Worm (Caenorhabditis elegans) whole organism, young adult: ENCODE data around the gene bre-5.

Experiments used
- B0019.2 ChIP-seq: fragments of 200-800 bp; sonication (Bioruptor generic); conservative IDR thresholded peaks from 2 replicates; pipeline ENCODE4 v1.3.6; 2022; ENCODE audit warnings: missing genetic modification reagents, missing genetic modification characterization, missing compliant biosample characterization
- B0336.3 ChIP-seq: fragments of 200-800 bp; sonication (Bioruptor generic); IDR thresholded peaks from 2 replicates; pipeline ENCODE4 v1.3.6; 2022; ENCODE audit warnings: missing genetic modification characterization, missing compliant biosample characterization
- C06A6.2 ChIP-seq: fragments of 200-800 bp; sonication (Bioruptor generic); conservative IDR thresholded peaks from 2 replicates; pipeline ENCODE4 v1.3.6; 2022; ENCODE audit warnings: missing genetic modification characterization, missing compliant biosample characterization
- D2030.7 ChIP-seq: fragments of 200-800 bp; sonication (Bioruptor generic); IDR thresholded peaks from 2 replicates; pipeline ENCODE4 v1.3.6; 2022; ENCODE audit warnings: missing genetic modification reagents, missing genetic modification characterization, missing compliant biosample characterization
- F10E7.11 ChIP-seq: sonication (generic microtip); optimal IDR thresholded peaks from 2 replicates; lab custom pipeline; 2017; ENCODE audit warnings: mild to moderate bottlenecking, missing genetic modification characterization, moderate library complexity, missing compliant biosample characterization
- F37B4.10 ChIP-seq: fragments of 200-800 bp; sonication (Bioruptor generic); IDR thresholded peaks from 2 replicates; pipeline ENCODE4 v1.3.6; 2022; ENCODE audit warnings: missing genetic modification characterization, missing compliant biosample characterization
- F57C9.4 ChIP-seq: sonication (generic microtip); optimal IDR thresholded peaks from 2 replicates; lab custom pipeline; 2017; ENCODE audit warnings: mild to moderate bottlenecking, missing genetic modification characterization, missing compliant biosample characterization
- Y53F4B.3 ChIP-seq: fragments of 200-800 bp; sonication (Bioruptor generic); IDR thresholded peaks from 2 replicates; pipeline ENCODE4 v1.3.6; 2022; ENCODE audit warnings: missing genetic modification reagents, missing genetic modification characterization, missing compliant biosample characterization
- Y53G8AR.9 ChIP-seq: fragments of 200-800 bp; sonication (Bioruptor generic); conservative IDR thresholded peaks from 2 replicates; pipeline ENCODE4 v1.3.6; 2022; ENCODE audit warnings: missing genetic modification reagents, missing genetic modification characterization, missing compliant biosample characterization
- Y56A3A.18 ChIP-seq: fragments of 200-800 bp; sonication (Bioruptor generic); IDR thresholded peaks from 2 replicates; pipeline ENCODE4 v1.3.6; 2022; ENCODE audit warnings: missing genetic modification reagents, missing genetic modification characterization, missing compliant biosample characterization
- Y79H2A.3 ChIP-seq: fragments of 200-800 bp; sonication (Bioruptor generic); conservative IDR thresholded peaks from 2 replicates; pipeline ENCODE4 v1.3.6; 2022; ENCODE audit warnings: missing genetic modification reagents, missing genetic modification characterization, missing compliant biosample characterization
- Y95B8A.8 ChIP-seq: fragments of 200-800 bp; sonication (Bioruptor generic); IDR thresholded peaks from 2 replicates; pipeline ENCODE4 v1.3.6; 2022; ENCODE audit warnings: missing genetic modification reagents, missing genetic modification characterization, missing compliant biosample characterization
- akir-1 ChIP-seq: fragments of 200-800 bp; sonication (Bioruptor generic); optimal IDR thresholded peaks from 2 replicates; lab custom pipeline; 2018; ENCODE audit warnings: mild to moderate bottlenecking, missing genetic modification characterization, moderate library complexity, missing compliant biosample characterization
- ama-1 ChIP-seq, 3 experiments: fragments of 150-350 bp in 1 of 3; sonication (generic microtip) in 2 of 3; optimal IDR thresholded peaks; 2 replicates each; lab custom pipeline; 2014 to 2018; ENCODE audit warnings: missing biosample characterization in 2 of 3, missing genetic modification characterization in 2 of 3, missing genetic modification reagents in 2 of 3
- attf-5 ChIP-seq: fragments of 200-800 bp; sonication (Bioruptor generic); optimal IDR thresholded peaks from 2 replicates; lab custom pipeline; 2018; ENCODE audit warnings: mild to moderate bottlenecking, missing genetic modification characterization, missing compliant biosample characterization
- attf-6 ChIP-seq: fragments of 200-800 bp; sonication (Bioruptor generic); IDR thresholded peaks from 2 replicates; pipeline ENCODE4 v1.3.6; 2022; ENCODE audit warnings: missing genetic modification reagents, missing genetic modification characterization, missing compliant biosample characterization
- bed-2 ChIP-seq: fragments of 200-800 bp; sonication (Bioruptor generic); IDR thresholded peaks from 2 replicates; pipeline ENCODE4 v1.3.6; 2022; ENCODE audit warnings: missing genetic modification reagents, missing genetic modification characterization, missing compliant biosample characterization
- ccch-3 ChIP-seq: fragments of 200-800 bp; sonication (Bioruptor generic); optimal IDR thresholded peaks from 2 replicates; lab custom pipeline; 2018; ENCODE audit warnings: mild to moderate bottlenecking, missing genetic modification characterization, missing compliant biosample characterization
- cebp-1 ChIP-seq, 2 experiments: fragments of 200-800 bp in 1 of 2; sonication (Bioruptor generic) in 1 of 2; sonication (generic microtip) in 1 of 2; IDR thresholded peaks in 1 of 2; optimal IDR thresholded peaks in 1 of 2; 2 replicates each; pipeline versions ENCODE4 v1.3.6 to Lab custom; 2017 to 2022; ENCODE audit warnings: missing compliant biosample characterization in 2 of 2, missing genetic modification characterization in 2 of 2, mild to moderate bottlenecking in 1 of 2, missing genetic modification reagents in 1 of 2, moderate library complexity in 1 of 2
- cebp-2 ChIP-seq: fragments of 200-800 bp; sonication (Bioruptor generic); IDR thresholded peaks from 2 replicates; pipeline ENCODE4 v1.3.6; 2022; ENCODE audit warnings: missing genetic modification characterization, missing compliant biosample characterization
- ceh-100 ChIP-seq: fragments of 200-800 bp; sonication (Bioruptor generic); IDR thresholded peaks from 2 replicates; pipeline ENCODE4 v1.3.6; 2022; ENCODE audit warnings: missing genetic modification reagents, missing genetic modification characterization, missing compliant biosample characterization
- die-1 ChIP-seq: sonication (generic microtip); optimal IDR thresholded peaks from 2 replicates; lab custom pipeline; 2016; ENCODE audit warnings: missing genotype, mild to moderate bottlenecking, missing genetic modification characterization, missing compliant biosample characterization
- dox-1 ChIP-seq: fragments of 200-800 bp; sonication (Bioruptor generic); IDR thresholded peaks from 2 replicates; pipeline ENCODE4 v1.3.6; 2022; ENCODE audit warnings: missing genetic modification reagents, missing genetic modification characterization, missing compliant biosample characterization
- egl-44 ChIP-seq: fragments of 200-800 bp; sonication (Bioruptor generic); IDR thresholded peaks from 2 replicates; pipeline ENCODE4 v1.3.6; 2022; ENCODE audit warnings: missing genetic modification reagents, missing genetic modification characterization, missing compliant biosample characterization
- egrh-3 ChIP-seq: fragments of 200-800 bp; sonication (Bioruptor generic); IDR thresholded peaks from 2 replicates; pipeline ENCODE4 v1.3.6; 2022; ENCODE audit warnings: missing genetic modification reagents, missing genetic modification characterization, missing compliant biosample characterization
- ekl-4 ChIP-seq: fragments of 200-800 bp; sonication (Bioruptor generic); IDR thresholded peaks from 2 replicates; pipeline ENCODE4 v1.3.6; 2022; ENCODE audit warnings: missing genetic modification reagents, missing genetic modification characterization, missing compliant biosample characterization
- him-1 ChIP-seq: sonication (generic microtip); optimal IDR thresholded peaks from 2 replicates; lab custom pipeline; 2016; ENCODE audit warnings: missing genotype, missing genetic modification reagents, missing genetic modification characterization, missing compliant biosample characterization
- hlh-12 ChIP-seq: sonication (generic microtip); optimal IDR thresholded peaks from 2 replicates; lab custom pipeline; 2016; ENCODE audit warnings: missing genetic modification characterization, missing compliant biosample characterization
- hmg-20 ChIP-seq: fragments of 200-800 bp; sonication (Bioruptor generic); IDR thresholded peaks from 2 replicates; pipeline ENCODE4 v1.3.6; 2022; ENCODE audit warnings: missing genetic modification reagents, missing genetic modification characterization, missing compliant biosample characterization
- hsf-1 ChIP-seq: fragments of 200-800 bp; sonication (Bioruptor generic); IDR thresholded peaks from 2 replicates; pipeline ENCODE4 v1.3.6; 2022; ENCODE audit warnings: missing genetic modification reagents, missing genetic modification characterization, missing compliant biosample characterization
- lag-1 ChIP-seq: fragments of 200-800 bp; sonication (Bioruptor generic); IDR thresholded peaks from 2 replicates; pipeline ENCODE4 v1.3.6; 2022; ENCODE audit warnings: missing genetic modification reagents, missing genetic modification characterization, missing compliant biosample characterization
- let-607 ChIP-seq, 2 experiments: fragments of 200-800 bp in 1 of 2; sonication (Bioruptor generic) in 1 of 2; sonication (generic microtip) in 1 of 2; optimal IDR thresholded peaks; 2 replicates each; lab custom pipeline; 2016 to 2018; ENCODE audit warnings: mild to moderate bottlenecking in 2 of 2, missing compliant biosample characterization in 2 of 2, missing genetic modification characterization in 2 of 2, moderate library complexity in 2 of 2, missing genotype in 1 of 2
- lin-40 ChIP-seq: sonication (generic microtip); optimal IDR thresholded peaks from 2 replicates; lab custom pipeline; 2016; ENCODE audit warnings: missing genetic modification characterization, mild to moderate bottlenecking, missing compliant biosample characterization, missing genotype, missing genetic modification reagents
- lir-1 ChIP-seq: fragments of 200-800 bp; sonication (Bioruptor generic); conservative IDR thresholded peaks from 2 replicates; pipeline ENCODE4 v1.3.6; 2022; ENCODE audit warnings: missing genetic modification reagents, missing genetic modification characterization, missing compliant biosample characterization
- lsl-1 ChIP-seq: fragments of 200-800 bp; sonication (Bioruptor generic); optimal IDR thresholded peaks from 2 replicates; lab custom pipeline; 2018; ENCODE audit warnings: mild to moderate bottlenecking, missing genetic modification characterization, moderate library complexity, missing compliant biosample characterization
- nfya-2 ChIP-seq: fragments of 200-800 bp; sonication (Bioruptor generic); IDR thresholded peaks from 2 replicates; pipeline ENCODE4 v1.3.6; 2022; ENCODE audit warnings: missing genetic modification reagents, missing genetic modification characterization, missing compliant biosample characterization
- nhr-179 ChIP-seq: sonication (generic microtip); optimal IDR thresholded peaks from 2 replicates; lab custom pipeline; 2016; ENCODE audit warnings: mild to moderate bottlenecking, missing genetic modification characterization, missing compliant biosample characterization
- pha-4 ChIP-seq: fragments of 150-350 bp; sonication (generic microtip); optimal IDR thresholded peaks from 2 replicates; lab custom pipeline; 2014; ENCODE audit warnings: missing biosample characterization, missing genetic modification reagents, missing genetic modification characterization
- repo-1 ChIP-seq: sonication (generic microtip); optimal IDR thresholded peaks from 2 replicates; lab custom pipeline; 2017; ENCODE audit warnings: mild to moderate bottlenecking, missing genetic modification characterization, missing compliant biosample characterization
- unc-130 ChIP-seq: sonication (generic microtip); optimal IDR thresholded peaks from 2 replicates; lab custom pipeline; 2016; ENCODE audit warnings: missing genetic modification reagents, missing genetic modification characterization, missing compliant biosample characterization
- unc-62 ChIP-seq: fragments of 150-350 bp; optimal IDR thresholded peaks from 2 replicates; lab custom pipeline; 2014; ENCODE audit warnings: missing biosample characterization, missing genetic modification reagents, missing genetic modification characterization
- zfh-2 ChIP-seq: fragments of 200-800 bp; sonication (Bioruptor generic); conservative IDR thresholded peaks from 2 replicates; pipeline ENCODE4 v1.3.6; 2022; ENCODE audit warnings: missing genetic modification reagents, missing genetic modification characterization, missing compliant biosample characterization
- ztf-22 ChIP-seq: fragments of 200-800 bp; sonication (Bioruptor generic); optimal IDR thresholded peaks from 2 replicates; lab custom pipeline; 2018; ENCODE audit warnings: mild to moderate bottlenecking, missing genetic modification characterization, moderate library complexity, missing compliant biosample characterization
- ztf-26 ChIP-seq: sonication (generic microtip); optimal IDR thresholded peaks from 2 replicates; lab custom pipeline; 2017; ENCODE audit warnings: missing genetic modification characterization, missing compliant biosample characterization

The bre-5 gene

DNA sequence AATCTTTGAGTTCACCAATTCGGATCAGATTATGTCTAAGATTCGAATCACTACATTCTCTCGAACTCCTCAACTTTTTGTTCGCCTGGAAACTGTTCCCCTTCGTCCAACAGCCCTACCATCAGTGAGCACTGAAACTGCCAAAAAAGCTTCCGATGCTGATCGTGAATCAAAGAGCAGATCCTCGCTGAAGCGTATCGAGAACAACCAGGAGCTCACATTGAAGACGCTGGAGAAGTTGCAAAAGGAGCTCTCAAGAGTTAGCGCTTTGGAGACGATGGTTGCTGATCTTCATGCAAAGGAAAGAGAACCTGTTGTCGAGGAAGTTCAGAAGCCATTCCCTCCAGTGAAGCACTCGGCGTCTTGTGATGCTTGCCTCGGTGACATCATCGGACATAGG lies 16.2 kb downstream of the bre-5 start:
- no peak for TF ChIP-seq Y79H2A.3 (GFP tag; lab: Robert Waterston, UW)
- 0 out of 2 replicates have a peak, but pooled peaks have one; percentile 12 for TF ChIP-seq zfh-2 (GFP tag; lab: Robert Waterston, UW)
- TF ChIP-seq Y56A3A.18 (GFP tag; lab: Robert Waterston, UW) = no peak
- TF ChIP-seq cebp-2 = peak; percentile 19; the same call in 1 of the 2 replicates
- TF ChIP-seq attf-5 (GFP tag; lab: Kevin White, UChicago) = no peak
- TF ChIP-seq ama-1 (optimal IDR thresholded peaks at IDR 0.05; lab: Kevin White, UChicago) = peak; percentile 59
- TF ChIP-seq ama-1 (GFP tag; optimal IDR thresholded peaks at IDR 0.05; lab: Kevin White, UChicago) = no peak
- TF ChIP-seq B0019.2 (GFP tag; lab: Robert Waterston, UW) = no peak
- no peak for TF ChIP-seq B0336.3
- 0 out of 2 replicates have a peak, but pooled peaks have one; percentile 12 for TF ChIP-seq ekl-4
- TF ChIP-seq attf-6 (GFP tag; lab: Robert Waterston, UW) = 0 out of 2 replicates have a peak, but pooled peaks have one; percentile 35

DNA sequence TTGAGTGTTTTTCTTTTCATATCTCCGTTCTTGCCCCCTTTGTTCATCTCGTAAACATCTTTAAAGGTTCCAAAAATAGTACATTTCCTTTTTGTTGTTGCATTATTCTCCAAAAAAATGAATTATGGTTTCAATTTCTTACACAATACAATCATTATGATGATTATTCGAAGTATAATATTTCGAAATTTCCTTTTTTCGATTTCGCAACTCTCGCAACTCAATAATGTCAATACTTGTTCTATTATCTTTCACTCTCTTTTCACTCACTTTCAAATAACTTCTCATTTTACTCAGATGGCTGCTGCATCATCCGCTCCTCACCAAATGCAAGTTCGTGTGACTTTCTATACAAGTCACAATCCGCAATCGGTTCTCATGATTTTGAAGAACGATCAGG lies 17.0 kb downstream of the bre-5 start, which contains the start of gene sqst-1:
Gene sqst-1, plus strand, starts transcription at position 298 of the 400 bp plus-strand sequence.
- TF ChIP-seq cebp-1 (GFP tag; IDR thresholded peaks at IDR 0.05; lab: Robert Waterston, UW) (peak; percentile 87), cebp-1 (tag; optimal IDR thresholded peaks at IDR 0.05; lab: Kevin White, UChicago) (peak; percentile 98), ccch-3 (peak; percentile 10), nhr-179 (tag; lab: Kevin White, UChicago) (no peak), dox-1 (GFP tag; lab: Robert Waterston, UW) (0 out of 2 replicates have a peak, but pooled peaks have one; percentile 9)

DNA sequence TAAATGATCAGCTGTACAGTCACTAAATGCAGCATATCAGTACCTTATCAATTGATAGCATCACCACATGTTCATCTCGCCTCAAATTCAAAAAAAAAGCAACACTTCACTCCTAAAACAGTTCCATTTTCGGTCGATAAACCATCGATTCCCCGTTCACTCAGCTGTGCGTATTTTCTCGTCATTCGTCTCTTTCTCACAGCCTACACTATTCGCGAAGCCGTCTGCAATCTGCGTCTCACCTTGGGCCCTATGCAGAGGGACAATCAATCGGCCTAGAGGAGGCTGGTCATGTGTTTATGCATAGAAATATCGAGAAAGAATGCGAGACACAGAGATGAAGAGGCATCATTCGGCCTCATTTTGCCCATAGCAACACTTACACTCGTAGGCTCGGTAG lies 18.6 kb downstream of the bre-5 start:
- TF ChIP-seq ztf-26 (peak; percentile 72), hsf-1 (GFP tag; lab: Robert Waterston, UW) (peak; percentile 92), bed-2 (GFP tag; lab: Robert Waterston, UW) (no peak), Y95B8A.8 (GFP tag; lab: Robert Waterston, UW) (peak; percentile 48; the same call in 1 of the 2 replicates), hlh-12 (tag; lab: Kevin White, UChicago) (no peak), C06A6.2 (GFP tag; lab: Robert Waterston, UW) (0 out of 2 replicates have a peak, but pooled peaks have one; percentile 64), F57C9.4 (tag; lab: Kevin White, UChicago) (no peak), Y53G8AR.9 (no peak; the same call in 1 of the 2 replicates), ceh-100 (GFP tag; lab: Robert Waterston, UW) (no peak), lag-1 (GFP tag; lab: Robert Waterston, UW) (no peak), unc-130 (GFP tag; lab: Kevin White, UChicago) (no peak), unc-62 (GFP tag; lab: Kevin White, UChicago) (peak; percentile 36), hmg-20 (0 out of 2 replicates have a peak, but pooled peaks have one; percentile 33), Y53F4B.3 (GFP tag; lab: Robert Waterston, UW) (no peak), egrh-3 (GFP tag; lab: Robert Waterston, UW) (peak; percentile 17; the same call in 1 of the 2 replicates), him-1 (tag; lab: Kevin White, UChicago) (no peak), lsl-1 (no peak), repo-1 (tag; lab: Kevin White, UChicago) (peak; percentile 79), egl-44 (GFP tag; lab: Robert Waterston, UW) (peak; percentile 86), attf-6 (GFP tag; lab: Robert Waterston, UW) (no peak), ztf-22 (peak; percentile 84), attf-5 (GFP tag; lab: Kevin White, UChicago) (peak; percentile 97), die-1 (tag; lab: Kevin White, UChicago) (no peak), F10E7.11 (no peak), lin-40 (tag; lab: Kevin White, UChicago) (peak; percentile 91), F37B4.10 (no peak), lir-1 (GFP tag; lab: Robert Waterston, UW) (no peak; the same call in 1 of the 2 replicates), akir-1 (GFP tag; lab: Kevin White, UChicago) (no peak), pha-4 (tag; lab: Kevin White, UChicago) (no peak), nfya-2 (GFP tag; lab: Robert Waterston, UW) (no peak), let-607 (tag; optimal IDR thresholded peaks at IDR 0.05; lab: Kevin White, UChicago) (peak; percentile 27 to 87), D2030.7 (GFP tag; lab: Robert Waterston, UW) (no peak)
